Fruit fly (Drosophila melanogaster) whole organism, adult: ENCODE measurements around the gene CG12010.

Source experiments
- CG12768 ChIP-seq: fragments of 200-800 bp; sonication (Bioruptor generic); optimal IDR thresholded peaks from 2 replicates; lab custom pipeline; 2017; ENCODE audit warnings: missing biosample characterization, missing genetic modification characterization, mild to moderate bottlenecking, moderate library complexity, missing genetic modification reagents
- CG14711 ChIP-seq: fragments of 200-800 bp; sonication (Bioruptor generic); optimal IDR thresholded peaks from 2 replicates; lab custom pipeline; 2018; ENCODE audit warnings: missing biosample characterization, mild to moderate bottlenecking, missing genetic modification characterization, moderate library complexity
- CG33017 ChIP-seq: fragments of 200-800 bp; sonication (Bioruptor generic); optimal IDR thresholded peaks from 2 replicates; lab custom pipeline; 2018; ENCODE audit warnings: missing biosample characterization, mild to moderate bottlenecking, missing genetic modification characterization, moderate library complexity
- CG5204 ChIP-seq: fragments of 200-800 bp; sonication (Bioruptor generic); optimal IDR thresholded peaks from 2 replicates; lab custom pipeline; 2016; ENCODE audit warnings: missing biosample characterization, missing genetic modification characterization
- Crg-1 ChIP-seq: fragments of 200-800 bp; sonication (Bioruptor generic); optimal IDR thresholded peaks from 2 replicates; lab custom pipeline; 2016; ENCODE audit warnings: missing biosample characterization, missing genetic modification characterization
- Hr96 ChIP-seq: fragments of 200-800 bp; sonication (Bioruptor generic); optimal IDR thresholded peaks from 2 replicates; lab custom pipeline; 2016; ENCODE audit warnings: missing biosample characterization, missing genetic modification characterization
- bab1 ChIP-seq: fragments of 200-800 bp; sonication (Bioruptor generic); optimal IDR thresholded peaks from 3 replicates; lab custom pipeline; 2019; ENCODE audit warnings: missing biosample characterization, mild to moderate bottlenecking, missing genetic modification characterization, moderate library complexity
- cic ChIP-seq: fragments of 200-800 bp; sonication (Bioruptor generic); optimal IDR thresholded peaks from 2 replicates; lab custom pipeline; 2017; ENCODE audit warnings: missing biosample characterization, mild to moderate bottlenecking, missing genetic modification characterization, moderate library complexity
- cnc ChIP-seq, 2 experiments: fragments of >200 bp; optimal IDR thresholded peaks; 2 replicates each; lab custom pipeline; 2017
- kay ChIP-seq: fragments of 200-800 bp; sonication (Bioruptor generic); peaks from one replicate; lab custom pipeline; 2016; ENCODE audit warnings: missing biosample characterization, missing genetic modification characterization, borderline replicate concordance
- pad ChIP-seq: fragments of 200-800 bp; sonication (Bioruptor generic); optimal IDR thresholded peaks from 3 replicates; lab custom pipeline; 2017; ENCODE audit warnings: missing biosample characterization, missing genetic modification characterization, mild to moderate bottlenecking, moderate library complexity, missing genetic modification reagents
- toe ChIP-seq: fragments of 200-800 bp; sonication (Bioruptor generic); optimal IDR thresholded peaks from 2 replicates; lab custom pipeline; 2016; ENCODE audit warnings: missing biosample characterization, missing genetic modification characterization

DNA sequence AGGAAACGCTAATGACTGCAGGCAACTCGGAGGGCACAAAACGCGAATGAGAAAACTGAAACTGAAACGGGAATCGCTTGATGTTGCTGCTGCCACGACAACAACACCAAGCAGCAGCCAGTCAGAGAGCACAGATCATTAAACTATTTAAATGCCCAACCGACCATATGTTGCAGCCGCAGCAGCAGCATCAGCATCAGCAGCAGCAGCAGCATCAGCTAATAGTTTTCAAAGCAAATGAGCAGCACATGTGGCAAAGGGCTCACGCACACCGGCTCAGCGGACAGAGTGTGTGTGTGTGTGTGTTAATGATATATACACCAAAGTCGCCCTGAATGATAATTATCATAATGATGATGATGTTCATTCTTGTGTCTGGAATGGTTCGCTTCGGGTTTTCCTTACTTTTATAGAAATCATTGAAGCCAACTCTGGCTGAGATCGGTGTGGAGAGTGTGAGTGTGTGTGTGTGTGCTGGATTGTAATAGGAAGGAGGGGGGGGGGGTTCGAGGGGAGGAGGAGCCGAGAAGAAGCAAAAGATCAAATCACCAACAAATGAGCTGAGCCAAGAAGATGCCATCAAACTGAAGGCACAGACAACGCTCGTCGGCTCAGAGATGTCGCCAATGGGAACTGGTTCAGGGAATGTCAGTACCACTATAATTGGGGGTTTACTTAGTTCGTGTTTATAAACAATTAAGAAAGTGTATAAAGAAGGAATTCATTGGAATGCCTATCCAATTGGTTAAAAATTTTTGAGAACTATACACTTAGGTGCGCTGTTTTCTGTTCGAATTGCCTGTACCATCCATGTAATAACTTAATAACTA is 34.9 kb downstream of the CG12010 start:
- TF ChIP-seq CG12768 (GFP tag; lab: Kevin White, UChicago) (no peak), Hr96 (GFP tag; lab: Kevin White, UChicago) (no peak), kay (no peak), cic (no peak), toe (no peak), CG5204 (GFP tag; lab: Kevin White, UChicago) (no peak), CG33017 (no peak), CG14711 (no peak), bab1 (GFP tag; lab: Kevin White, UChicago) (no peak), Crg-1 (GFP tag; lab: Kevin White, UChicago) (no peak), pad (GFP tag; lab: Kevin White, UChicago) (no peak), cnc (optimal IDR thresholded peaks at IDR 0.05; lab: Kevin White, UChicago) (no peak)
